Worm (Caenorhabditis elegans): ENCODE measurements around the gene cct-6.

The cct-6 gene

ce11 chrIII:5846412-5846811 is 9.1 kb downstream of the cct-6 start:
- no peak for TF ChIP-seq cnd-1 (tag; optimal IDR thresholded peaks at IDR 0.05)
- no peak for TF ChIP-seq ceh-43 (GFP tag; optimal IDR thresholded peaks at IDR 0.05)
- TF ChIP-seq nhr-12 (tag; optimal IDR thresholded peaks at IDR 0.05) = no peak
- TF ChIP-seq drap-1 (GFP tag; optimal IDR thresholded peaks at IDR 0.05) = no peak
- TF ChIP-seq ces-1 (GFP tag; optimal IDR thresholded peaks at IDR 0.05) = peak; percentile 39

DNA sequence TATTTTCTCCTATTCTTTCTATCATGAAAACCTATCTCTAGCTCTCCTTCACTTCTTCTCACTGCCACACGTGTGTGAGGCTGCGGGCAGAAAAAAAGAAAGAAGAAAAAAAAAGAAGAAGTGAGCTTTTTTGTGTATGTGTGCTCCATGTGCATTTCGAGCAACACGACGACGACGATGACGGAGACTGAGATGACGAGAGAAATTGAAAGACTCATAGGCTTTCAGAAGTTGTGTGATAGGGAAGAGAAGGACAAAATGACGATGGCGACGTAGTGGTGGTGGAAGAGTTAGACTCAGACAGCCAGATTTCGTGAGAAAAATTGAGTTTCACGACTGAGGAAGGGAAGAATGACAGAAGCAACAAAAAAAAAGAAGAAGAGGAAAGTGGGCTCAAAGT is 10.0 kb downstream of the cct-6 start:
- TF ChIP-seq ces-1 (GFP tag; optimal IDR thresholded peaks at IDR 0.05) (peak; percentile 85), flh-1 (GFP tag; optimal IDR thresholded peaks at IDR 0.05) (no peak)

DNA sequence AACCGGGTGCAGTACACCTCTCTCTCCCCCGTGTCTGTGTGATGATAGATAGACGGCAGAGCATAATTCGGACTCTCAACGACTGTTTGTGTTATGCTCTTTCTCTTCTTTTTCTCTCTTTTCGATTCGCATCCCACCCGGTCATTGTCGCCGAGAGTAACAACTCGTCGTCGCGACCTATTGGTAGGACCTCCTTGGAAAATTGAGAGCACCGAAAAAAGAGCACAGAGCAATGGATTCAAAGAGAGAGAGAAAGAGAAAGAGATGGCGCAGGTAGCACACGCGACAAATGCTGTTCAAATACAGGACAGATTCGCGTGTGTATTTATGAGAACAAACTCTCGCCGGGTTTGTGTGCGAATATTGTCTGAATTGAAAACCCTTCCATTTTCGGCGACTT is 11.8 kb downstream of the cct-6 start:
- TF ChIP-seq unc-120 (tag; optimal IDR thresholded peaks at IDR 0.05; ENCODE audit: poor library complexity, severe bottlenecking) (no peak), nhr-2 (tag; optimal IDR thresholded peaks at IDR 0.05) (no peak), nhr-76 (tag; optimal IDR thresholded peaks at IDR 0.05) (no peak), nhr-28 (tag; optimal IDR thresholded peaks at IDR 0.05) (no peak), ces-1 (GFP tag; optimal IDR thresholded peaks at IDR 0.05) (no peak), tbx-8 (GFP tag; optimal IDR thresholded peaks at IDR 0.05) (no peak), blmp-1 (tag; optimal IDR thresholded peaks at IDR 0.05) (no peak), flh-1 (GFP tag; optimal IDR thresholded peaks at IDR 0.05) (no peak), elt-3 (tag; optimal IDR thresholded peaks at IDR 0.05) (no peak), mls-2 (tag; optimal IDR thresholded peaks at IDR 0.05) (no peak), sem-2 (GFP tag; optimal IDR thresholded peaks at IDR 0.05) (no peak), lin-13 (tag; optimal IDR thresholded peaks at IDR 0.05) (no peak), ham-2 (GFP tag; optimal IDR thresholded peaks at IDR 0.05) (no peak), ceh-83 (GFP tag; optimal IDR thresholded peaks at IDR 0.05) (no peak), bed-3 (GFP tag; optimal IDR thresholded peaks at IDR 0.05) (no peak), mab-5 (tag; optimal IDR thresholded peaks at IDR 0.05) (no peak), nhr-12 (tag; optimal IDR thresholded peaks at IDR 0.05) (no peak), nhr-237 (tag; optimal IDR thresholded peaks at IDR 0.05) (no peak), cnd-1 (tag; optimal IDR thresholded peaks at IDR 0.05) (no peak), sptf-1 (tag; optimal IDR thresholded peaks at IDR 0.05) (no peak)

ce11 chrIII:5842920-5843319 is 12.6 kb downstream of the cct-6 start:
- TF ChIP-seq bed-3 (GFP tag; optimal IDR thresholded peaks at IDR 0.05) (no peak), M03D4.4 (tag; optimal IDR thresholded peaks at IDR 0.05) (no peak), pha-4 (tag; optimal IDR thresholded peaks at IDR 0.05) (no peak), ceh-43 (GFP tag; optimal IDR thresholded peaks at IDR 0.05) (no peak), tbx-8 (GFP tag; optimal IDR thresholded peaks at IDR 0.05) (no peak), cnd-1 (tag; optimal IDR thresholded peaks at IDR 0.05) (no peak)

- TF ChIP-seq snpc-4 (tag; optimal IDR thresholded peaks at IDR 0.05) = no peak
- no peak for TF ChIP-seq bed-3 (GFP tag; optimal IDR thresholded peaks at IDR 0.05)
- TF ChIP-seq ham-2 (GFP tag; optimal IDR thresholded peaks at IDR 0.05) = no peak
- TF ChIP-seq nhr-2 (tag; optimal IDR thresholded peaks at IDR 0.05) = no peak
Observed at ce11 chrIII:5841676-5842075, 13.8 kb downstream of the cct-6 start.

DNA sequence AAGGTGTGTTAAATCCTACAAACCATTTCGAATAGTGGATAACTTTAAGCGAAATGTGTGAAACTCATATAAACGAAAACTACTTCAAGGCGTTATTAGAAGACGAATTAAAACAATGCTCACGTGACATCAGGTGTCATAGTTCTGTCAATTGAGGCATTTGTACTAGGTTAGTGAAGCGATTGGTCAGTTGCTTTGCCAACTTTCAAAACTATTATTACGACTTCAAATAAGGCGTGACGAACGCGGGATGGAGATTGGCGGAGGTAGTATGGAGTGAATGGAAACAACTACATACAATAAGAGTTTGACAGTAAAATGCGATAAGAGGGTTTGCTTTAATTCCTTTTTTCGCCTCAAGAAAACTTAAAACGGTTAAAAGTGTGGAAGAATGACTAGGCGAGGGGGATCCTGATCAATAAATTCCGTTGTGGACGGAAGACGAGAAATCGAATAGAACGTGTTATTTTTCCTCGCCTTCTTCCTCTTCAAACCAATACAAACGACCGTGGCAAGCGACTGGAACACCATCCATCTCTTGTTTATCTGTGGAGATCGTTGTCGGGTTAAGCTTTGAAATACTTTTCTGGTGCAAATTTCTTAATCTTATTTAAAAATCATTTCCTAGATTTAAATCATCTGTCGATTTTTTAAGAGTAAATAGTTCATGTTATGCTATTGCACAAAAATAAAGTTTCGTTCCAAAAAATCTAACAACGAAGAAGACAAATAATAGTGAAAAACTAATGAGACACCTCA is 14.5 kb downstream of the cct-6 start:
- TF ChIP-seq nhr-76 (tag; optimal IDR thresholded peaks at IDR 0.05) (no peak), nhr-237 (tag; optimal IDR thresholded peaks at IDR 0.05) (no peak), ceh-43 (GFP tag; optimal IDR thresholded peaks at IDR 0.05) (no peak), mep-1 (tag; optimal IDR thresholded peaks at IDR 0.05) (no peak), tbx-8 (GFP tag; optimal IDR thresholded peaks at IDR 0.05) (no peak), drap-1 (GFP tag; optimal IDR thresholded peaks at IDR 0.05) (no peak), hlh-1 (tag; optimal IDR thresholded peaks at IDR 0.05) (no peak), unc-120 (tag; optimal IDR thresholded peaks at IDR 0.05; ENCODE audit: poor library complexity, severe bottlenecking) (no peak), mab-5 (tag; optimal IDR thresholded peaks at IDR 0.05) (no peak), blmp-1 (tag; optimal IDR thresholded peaks at IDR 0.05) (no peak), zip-8 (tag; optimal IDR thresholded peaks at IDR 0.05) (no peak), lin-13 (tag; optimal IDR thresholded peaks at IDR 0.05) (no peak), pha-4 (tag; optimal IDR thresholded peaks at IDR 0.05) (no peak), unc-62 (GFP tag; optimal IDR thresholded peaks at IDR 0.05) (no peak)
